Worm (Caenorhabditis elegans) whole organism, late embryonic: ENCODE results near the gene B0303.16.
A peak's percentile ranks its signal among the peaks of the same experiment; 100 is the strongest.

Experiments used
- F13H6.1 ChIP-seq: sonication (generic microtip); optimal IDR thresholded peaks from 2 replicates; lab custom pipeline; 2016; ENCODE audit warnings: missing genetic modification characterization, missing compliant biosample characterization
- K02D7.2 ChIP-seq: sonication (generic microtip); optimal IDR thresholded peaks from 2 replicates; lab custom pipeline; 2017; ENCODE audit warnings: mild to moderate bottlenecking, missing genetic modification characterization, missing compliant biosample characterization
- T23F11.4 ChIP-seq: fragments of 200-800 bp; sonication (Bioruptor generic); optimal IDR thresholded peaks from 2 replicates; lab custom pipeline; 2018; ENCODE audit warnings: mild to moderate bottlenecking, missing genetic modification characterization, missing compliant biosample characterization
- Y22D7AL.16 ChIP-seq: sonication (generic microtip); optimal IDR thresholded peaks from 2 replicates; lab custom pipeline; 2016; ENCODE audit warnings: missing genetic modification characterization, missing compliant biosample characterization
- ahr-1 ChIP-seq: sonication (generic microtip); optimal IDR thresholded peaks from 2 replicates; lab custom pipeline; 2016; ENCODE audit warnings: missing genetic modification characterization, missing compliant biosample characterization
- ama-1 ChIP-seq: fragments of 150-350 bp; optimal IDR thresholded peaks from 2 replicates; lab custom pipeline; 2014
- ceh-14 ChIP-seq: sonication (generic microtip); optimal IDR thresholded peaks from 2 replicates; lab custom pipeline; 2016; ENCODE audit warnings: missing genotype, missing genetic modification characterization, missing compliant biosample characterization
- ceh-19 ChIP-seq: fragments of 200-800 bp; sonication (Bioruptor generic); optimal IDR thresholded peaks from 2 replicates; lab custom pipeline; 2018; ENCODE audit warnings: mild to moderate bottlenecking, missing genetic modification characterization, missing compliant biosample characterization
- ceh-2 ChIP-seq: sonication (generic microtip); optimal IDR thresholded peaks from 2 replicates; lab custom pipeline; 2016; ENCODE audit warnings: missing genotype, missing genetic modification characterization, missing compliant biosample characterization
- ceh-45 ChIP-seq: fragments of 200-800 bp; sonication (Bioruptor generic); IDR thresholded peaks from 2 replicates; pipeline ENCODE4 v1.3.6; 2022; ENCODE audit warnings: missing genetic modification reagents, missing genetic modification characterization, missing compliant biosample characterization
- ceh-6 ChIP-seq: fragments of 200-800 bp; sonication (Bioruptor generic); optimal IDR thresholded peaks from 2 replicates; lab custom pipeline; 2018; ENCODE audit warnings: mild to moderate bottlenecking, missing genetic modification characterization, missing compliant biosample characterization
- ceh-9 ChIP-seq: sonication (generic microtip); optimal IDR thresholded peaks from 2 replicates; lab custom pipeline; 2016; ENCODE audit warnings: mild to moderate bottlenecking, missing genetic modification characterization, inconsistent platforms, missing compliant biosample characterization
- che-1 ChIP-seq: sonication (generic microtip); optimal IDR thresholded peaks from 2 replicates; lab custom pipeline; 2016; ENCODE audit warnings: mild to moderate bottlenecking, missing genetic modification characterization, missing compliant biosample characterization
- dmd-4 ChIP-seq: sonication (generic microtip); optimal IDR thresholded peaks from 2 replicates; lab custom pipeline; 2016; ENCODE audit warnings: borderline replicate concordance, missing genetic modification characterization, missing compliant biosample characterization
- elt-2 ChIP-seq: sonication (generic microtip); optimal IDR thresholded peaks from 2 replicates; lab custom pipeline; 2016; ENCODE audit warnings: missing genetic modification reagents, missing genetic modification characterization, missing compliant biosample characterization
- elt-4 ChIP-seq: sonication (generic microtip); optimal IDR thresholded peaks from 2 replicates; lab custom pipeline; 2016; ENCODE audit warnings: missing genetic modification characterization, missing compliant biosample characterization
- ets-4 ChIP-seq: sonication (generic microtip); optimal IDR thresholded peaks from 2 replicates; lab custom pipeline; 2016; ENCODE audit warnings: missing genetic modification characterization, missing compliant biosample characterization
- eyg-1 ChIP-seq: sonication (generic microtip); optimal IDR thresholded peaks from 2 replicates; lab custom pipeline; 2016; ENCODE audit warnings: missing genotype, missing genetic modification characterization, missing compliant biosample characterization
- fax-1 ChIP-seq: sonication (generic microtip); optimal IDR thresholded peaks from 2 replicates; lab custom pipeline; 2016; ENCODE audit warnings: missing genotype, missing genetic modification characterization, missing compliant biosample characterization
- fkh-10 ChIP-seq: fragments of 150-350 bp; optimal IDR thresholded peaks from 2 replicates; lab custom pipeline; 2014; ENCODE audit warnings: missing biosample characterization, missing genetic modification reagents, missing genetic modification characterization
- fkh-6 ChIP-seq: sonication (generic microtip); optimal IDR thresholded peaks from 2 replicates; lab custom pipeline; 2016; ENCODE audit warnings: missing genetic modification characterization, missing compliant biosample characterization
- gmeb-2 ChIP-seq: sonication (generic microtip); optimal IDR thresholded peaks from 2 replicates; lab custom pipeline; 2016; ENCODE audit warnings: missing genetic modification characterization, inconsistent platforms, missing compliant biosample characterization
- hlh-15 ChIP-seq: sonication (generic microtip); optimal IDR thresholded peaks from 2 replicates; lab custom pipeline; 2016; ENCODE audit warnings: missing genetic modification characterization, missing compliant biosample characterization
- hlh-6 ChIP-seq: sonication (generic microtip); optimal IDR thresholded peaks from 2 replicates; lab custom pipeline; 2016; ENCODE audit warnings: missing genotype, missing genetic modification characterization, missing compliant biosample characterization
- hlh-8 ChIP-seq: sonication (generic microtip); optimal IDR thresholded peaks from 2 replicates; lab custom pipeline; 2016; ENCODE audit warnings: missing genotype, missing genetic modification characterization, missing compliant biosample characterization
- lim-6 ChIP-seq: sonication (generic microtip); optimal IDR thresholded peaks from 2 replicates; lab custom pipeline; 2016; ENCODE audit warnings: missing genetic modification characterization, missing compliant biosample characterization
- lin-11 ChIP-seq: fragments of 200-800 bp; sonication (Bioruptor generic); optimal IDR thresholded peaks from 2 replicates; lab custom pipeline; 2018; ENCODE audit warnings: mild to moderate bottlenecking, missing genetic modification characterization, missing compliant biosample characterization
- madf-2 ChIP-seq: sonication (generic microtip); optimal IDR thresholded peaks from 2 replicates; lab custom pipeline; 2017; ENCODE audit warnings: missing genetic modification characterization, missing compliant biosample characterization
- nfya-1 ChIP-seq: sonication (generic microtip); optimal IDR thresholded peaks from 2 replicates; lab custom pipeline; 2017; ENCODE audit warnings: missing genetic modification characterization, mild to moderate bottlenecking, missing compliant biosample characterization, antibody characterized with exemption, moderate library complexity
- nhr-11 ChIP-seq: fragments of 150-350 bp; optimal IDR thresholded peaks from 2 replicates; lab custom pipeline; 2014; ENCODE audit warnings: missing biosample characterization, missing genetic modification characterization
- nhr-232 ChIP-seq: sonication (generic microtip); optimal IDR thresholded peaks from 2 replicates; lab custom pipeline; 2016; ENCODE audit warnings: missing genetic modification characterization, missing compliant biosample characterization
- pat-9 ChIP-seq: fragments of 200-800 bp; sonication (Bioruptor generic); optimal IDR thresholded peaks from 2 replicates; lab custom pipeline; 2018; ENCODE audit warnings: mild to moderate bottlenecking, missing genetic modification characterization, moderate library complexity, missing compliant biosample characterization
- pax-1 ChIP-seq: fragments of 150-350 bp; optimal IDR thresholded peaks from 2 replicates; lab custom pipeline; 2014; ENCODE audit warnings: missing biosample characterization, missing genetic modification characterization
- pha-2 ChIP-seq: sonication (generic microtip); optimal IDR thresholded peaks from 2 replicates; lab custom pipeline; 2017; ENCODE audit warnings: mild to moderate bottlenecking, missing genetic modification characterization, missing compliant biosample characterization
- pros-1 ChIP-seq: fragments of 150-350 bp; optimal IDR thresholded peaks from 2 replicates; lab custom pipeline; 2014; ENCODE audit warnings: missing biosample characterization, missing genetic modification reagents, missing genetic modification characterization
- rnt-1 ChIP-seq: sonication (generic microtip); optimal IDR thresholded peaks from 2 replicates; lab custom pipeline; 2016; ENCODE audit warnings: missing genetic modification characterization, missing compliant biosample characterization
- syd-9 ChIP-seq: sonication (generic microtip); optimal IDR thresholded peaks from 2 replicates; lab custom pipeline; 2016; ENCODE audit warnings: mild to moderate bottlenecking, missing genetic modification characterization, moderate library complexity, missing compliant biosample characterization
- tbx-2 ChIP-seq: sonication (generic microtip); optimal IDR thresholded peaks from 2 replicates; lab custom pipeline; 2016; ENCODE audit warnings: missing genetic modification characterization, missing compliant biosample characterization
- tbx-7 ChIP-seq: sonication (generic microtip); optimal IDR thresholded peaks from 2 replicates; lab custom pipeline; 2016; ENCODE audit warnings: missing genotype, missing genetic modification characterization, missing compliant biosample characterization
- ttx-3 ChIP-seq: sonication (generic microtip); optimal IDR thresholded peaks from 2 replicates; lab custom pipeline; 2016; ENCODE audit warnings: missing genetic modification reagents, missing genetic modification characterization, missing compliant biosample characterization
- unc-42 ChIP-seq: sonication (generic microtip); optimal IDR thresholded peaks from 2 replicates; lab custom pipeline; 2016; ENCODE audit warnings: missing genotype, missing genetic modification characterization, missing compliant biosample characterization
- zip-5 ChIP-seq: sonication (generic microtip); optimal IDR thresholded peaks from 2 replicates; lab custom pipeline; 2016; ENCODE audit warnings: missing genetic modification characterization, missing compliant biosample characterization
- ztf-16 ChIP-seq: sonication (generic microtip); optimal IDR thresholded peaks from 2 replicates; lab custom pipeline; 2017; ENCODE audit warnings: missing genetic modification characterization, missing compliant biosample characterization

B0303.16 gene

DNA sequence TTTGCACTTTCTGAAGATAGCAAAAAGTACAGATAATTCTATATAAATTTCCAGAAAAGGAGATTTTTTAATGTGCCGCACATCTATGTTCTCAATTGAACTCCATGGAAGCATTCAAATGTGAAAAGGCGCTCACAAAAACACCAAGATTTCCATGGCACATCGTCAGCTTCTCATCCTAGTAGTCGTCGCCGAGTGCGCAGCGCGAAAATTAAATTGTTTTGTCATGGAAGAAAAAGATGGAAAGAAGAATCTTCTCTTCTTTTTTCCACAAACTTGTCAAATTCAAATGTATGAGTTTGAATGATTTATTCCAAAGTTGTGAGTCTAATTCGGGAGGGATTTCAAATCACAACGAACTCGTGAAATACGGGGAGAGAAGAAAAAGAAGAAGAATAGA, 32.5 kb downstream of the B0303.16 start:
- peak; percentile 87 for TF ChIP-seq unc-42 (tag; lab: Kevin White, UChicago)
- no peak for TF ChIP-seq T23F11.4 (GFP tag; lab: Kevin White, UChicago)

ce11 chrIII:8738289-8738688, 33.4 kb downstream of the B0303.16 start:
- TF ChIP-seq fkh-10 (no peak), T23F11.4 (GFP tag; lab: Kevin White, UChicago) (no peak), gmeb-2 (tag; lab: Kevin White, UChicago) (no peak), ceh-45 (GFP tag; lab: Robert Waterston, UW) (no peak), ceh-9 (tag; lab: Kevin White, UChicago) (no peak), che-1 (tag; lab: Kevin White, UChicago) (no peak), ttx-3 (tag; lab: Kevin White, UChicago) (no peak), ceh-14 (no peak), ama-1 (lab: Kevin White, UChicago) (no peak), hlh-6 (tag; lab: Kevin White, UChicago) (no peak), madf-2 (tag; lab: Kevin White, UChicago) (no peak), tbx-7 (tag; lab: Kevin White, UChicago) (no peak), syd-9 (tag; lab: Kevin White, UChicago) (no peak), lin-11 (tag; lab: Kevin White, UChicago) (no peak), pax-1 (no peak), F13H6.1 (no peak)

DNA sequence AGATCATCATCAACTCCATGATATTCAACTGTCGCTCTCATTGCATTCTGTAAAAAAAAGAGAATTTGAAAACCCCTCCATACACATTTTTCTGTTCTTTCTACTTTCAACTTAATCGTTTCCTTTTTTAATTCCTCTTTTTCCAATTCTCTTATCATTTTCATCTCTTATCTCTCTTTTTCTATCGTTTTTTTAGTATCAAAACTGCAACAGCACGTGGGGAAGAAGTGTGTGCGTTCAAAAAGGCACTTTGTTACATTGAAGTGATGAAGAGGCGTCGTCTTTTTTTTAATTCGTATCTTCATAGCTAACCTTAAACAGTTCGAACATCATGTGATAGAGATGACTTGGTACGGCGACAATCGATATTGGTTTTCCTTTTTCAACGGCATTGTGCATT, 34.3 kb downstream of the B0303.16 start:
- no peak for TF ChIP-seq ceh-6 (GFP tag; lab: Kevin White, UChicago)
- TF ChIP-seq hlh-15 (tag; lab: Kevin White, UChicago): no peak
- peak; percentile 17 for TF ChIP-seq elt-2
- TF ChIP-seq ceh-2 (tag; lab: Kevin White, UChicago): no peak
- TF ChIP-seq fkh-6: no peak
- TF ChIP-seq lim-6 (tag; lab: Kevin White, UChicago): no peak
- no peak for TF ChIP-seq pha-2 (tag; lab: Kevin White, UChicago)
- TF ChIP-seq, all 69 proteins: peak for 1

DNA sequence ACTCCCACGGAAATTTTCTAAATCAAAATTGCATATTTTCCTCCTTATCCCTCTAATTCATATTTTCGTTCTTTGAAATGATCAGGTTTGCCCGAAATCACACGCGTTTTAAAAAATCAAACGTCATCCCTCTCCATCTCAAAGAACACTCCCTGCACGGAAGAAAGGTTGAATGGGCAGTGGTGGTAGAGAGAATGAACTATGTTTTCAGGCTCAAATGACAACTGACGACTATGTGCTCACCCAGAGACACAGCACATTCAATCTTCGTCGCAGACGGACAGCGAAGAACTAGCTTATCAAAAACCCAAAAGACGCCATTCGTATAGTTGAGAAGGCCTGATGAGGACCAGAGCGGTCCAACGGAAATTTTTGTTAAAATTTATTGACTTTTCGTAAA, 34.9 kb downstream of the B0303.16 start:
- no peak for TF ChIP-seq elt-2
- TF ChIP-seq ceh-19 (GFP tag; lab: Kevin White, UChicago): no peak
- no peak for TF ChIP-seq fax-1
- no peak for TF ChIP-seq dmd-4 (tag; lab: Kevin White, UChicago)
- TF ChIP-seq lim-6 (tag; lab: Kevin White, UChicago): no peak
- TF ChIP-seq ahr-1: no peak
- TF ChIP-seq tbx-2 (tag; lab: Kevin White, UChicago): no peak
- TF ChIP-seq pat-9 (tag; lab: Kevin White, UChicago): no peak
- no peak for TF ChIP-seq K02D7.2 (tag; lab: Kevin White, UChicago)

DNA sequence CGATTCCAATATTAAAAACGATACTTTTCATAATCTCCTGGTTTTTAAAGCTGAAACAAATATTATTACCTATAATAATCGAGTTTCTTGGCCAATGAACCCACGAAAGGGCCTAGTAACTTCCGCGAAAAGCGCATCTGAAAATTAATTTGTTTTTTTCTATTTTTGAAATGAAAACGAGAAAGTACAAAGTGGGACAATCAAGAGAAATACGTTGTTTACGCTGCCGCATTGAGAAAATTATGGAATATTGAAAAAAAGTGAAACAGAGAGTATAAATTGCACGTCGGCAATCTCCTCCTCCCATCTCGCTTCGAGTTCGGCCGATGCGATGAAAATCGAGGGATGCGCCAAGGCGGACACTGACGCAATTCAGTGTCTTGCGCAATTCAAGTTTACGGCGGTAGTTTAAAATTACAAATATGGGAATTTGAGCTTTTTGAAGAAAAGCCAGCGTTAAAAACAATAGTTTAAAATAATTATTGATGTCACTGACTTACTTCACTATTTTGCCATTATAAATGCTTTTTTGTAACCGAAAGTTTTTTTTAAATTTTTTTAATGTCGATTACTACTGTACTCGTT, 36.5 kb downstream of the B0303.16 start, which contains the start of gene pdhk-2:
pdhk-2 (minus strand) TSS at position 137 of the 585 bp plus-strand sequence.
- TF ChIP-seq nhr-232 (tag; lab: Kevin White, UChicago): peak; percentile 24
- TF ChIP-seq zip-5 (tag; lab: Kevin White, UChicago): no peak
- TF ChIP-seq nhr-11 (tag; lab: Kevin White, UChicago): no peak
- TF ChIP-seq eyg-1 (tag; lab: Kevin White, UChicago): peak; percentile 12
- TF ChIP-seq gmeb-2 (tag; lab: Kevin White, UChicago): peak; percentile 63
- no peak for TF ChIP-seq fkh-10
- peak; percentile 70 for TF ChIP-seq ceh-19 (GFP tag; lab: Kevin White, UChicago)
- TF ChIP-seq nfya-1 (tag; lab: Kevin White, UChicago): peak; percentile 89
- TF ChIP-seq hlh-6 (tag; lab: Kevin White, UChicago): no peak
- TF ChIP-seq ama-1 (lab: Kevin White, UChicago): no peak
- TF ChIP-seq pat-9 (tag; lab: Kevin White, UChicago): peak; percentile 38
- TF ChIP-seq K02D7.2 (tag; lab: Kevin White, UChicago): peak; percentile 1
- TF ChIP-seq ets-4: peak; percentile 64
- TF ChIP-seq ceh-9 (tag; lab: Kevin White, UChicago): no peak
- no peak for TF ChIP-seq pax-1
- TF ChIP-seq lim-6 (tag; lab: Kevin White, UChicago): no peak
- TF ChIP-seq pros-1: no peak
- peak; percentile 71 for TF ChIP-seq ztf-16 (tag; lab: Kevin White, UChicago)
- peak; percentile 58 for TF ChIP-seq ceh-2 (tag; lab: Kevin White, UChicago)
- peak; percentile 83 for TF ChIP-seq tbx-2 (tag; lab: Kevin White, UChicago)
- peak; percentile 43 for TF ChIP-seq hlh-15 (tag; lab: Kevin White, UChicago)
- TF ChIP-seq elt-4 (tag; lab: Kevin White, UChicago): no peak
- peak; percentile 66 for TF ChIP-seq rnt-1 (tag; lab: Kevin White, UChicago)
- TF ChIP-seq Y22D7AL.16 (tag; lab: Kevin White, UChicago): peak; percentile 6
- TF ChIP-seq tbx-7 (tag; lab: Kevin White, UChicago): peak; percentile 24
- peak; percentile 71 for TF ChIP-seq elt-2
- peak; percentile 38 for TF ChIP-seq hlh-8 (tag; lab: Kevin White, UChicago)
- TF ChIP-seq syd-9 (tag; lab: Kevin White, UChicago): peak; percentile 5
- TF ChIP-seq ttx-3 (tag; lab: Kevin White, UChicago): peak; percentile 48
